Worm (Caenorhabditis elegans) whole organism, mixed stage, embryonic: ENCODE data around the gene T24B8.3.

ENCODE experiments used
- M03D4.4 ChIP-seq: sonication (generic microtip); optimal IDR thresholded peaks from 2 replicates; lab custom pipeline; 2017; ENCODE audit warnings: mild to moderate bottlenecking, missing genetic modification characterization, missing compliant biosample characterization
- bed-3 ChIP-seq: fragments of 200-800 bp; sonication (Bioruptor generic); optimal IDR thresholded peaks from 3 replicates; lab custom pipeline; 2018; ENCODE audit warnings: mild to moderate bottlenecking, missing genetic modification characterization, moderate library complexity, missing compliant biosample characterization
- blmp-1 ChIP-seq: fragments of 150-350 bp; optimal IDR thresholded peaks from 2 replicates; lab custom pipeline; 2014; ENCODE audit warnings: missing biosample characterization, missing genetic modification characterization
- ceh-39 ChIP-seq: fragments of 150-350 bp; optimal IDR thresholded peaks from 2 replicates; lab custom pipeline; 2014; ENCODE audit warnings: missing biosample characterization, missing genetic modification characterization
- ceh-43 ChIP-seq: fragments of 200-800 bp; sonication (Bioruptor generic); optimal IDR thresholded peaks from 2 replicates; lab custom pipeline; 2018; ENCODE audit warnings: mild to moderate bottlenecking, missing genetic modification characterization, moderate library complexity, missing compliant biosample characterization
- ceh-83 ChIP-seq: fragments of 200-800 bp; sonication (Bioruptor generic); optimal IDR thresholded peaks from 2 replicates; lab custom pipeline; 2018; ENCODE audit warnings: mild to moderate bottlenecking, missing genetic modification characterization, missing compliant biosample characterization
- cnd-1 ChIP-seq: fragments of 200-800 bp; sonication (Bioruptor generic); optimal IDR thresholded peaks from 2 replicates; lab custom pipeline; 2018; ENCODE audit warnings: mild to moderate bottlenecking, missing genetic modification characterization, missing compliant biosample characterization
- elt-1 ChIP-seq: sonication (generic microtip); optimal IDR thresholded peaks from 2 replicates; lab custom pipeline; 2017; ENCODE audit warnings: missing genetic modification characterization, mild to moderate bottlenecking, missing compliant biosample characterization, antibody characterized with exemption, moderate library complexity, borderline replicate concordance; ENCODE audit not compliant: insufficient read depth
- elt-3 ChIP-seq: fragments of 150-350 bp; optimal IDR thresholded peaks from 2 replicates; lab custom pipeline; 2014; ENCODE audit warnings: missing biosample characterization, missing genetic modification characterization
- flh-1 ChIP-seq: fragments of 200-800 bp; sonication (Bioruptor generic); optimal IDR thresholded peaks from 2 replicates; lab custom pipeline; 2018; ENCODE audit warnings: mild to moderate bottlenecking, missing genetic modification characterization, moderate library complexity, missing compliant biosample characterization
- hlh-1 ChIP-seq: fragments of 150-350 bp; optimal IDR thresholded peaks from 2 replicates; lab custom pipeline; 2014; ENCODE audit warnings: missing biosample characterization, missing genetic modification reagents, missing genetic modification characterization
- lin-13 ChIP-seq: fragments of 150-350 bp; optimal IDR thresholded peaks from 2 replicates; lab custom pipeline; 2014; ENCODE audit warnings: missing biosample characterization, missing genetic modification characterization
- lin-32 ChIP-seq: fragments of 200-800 bp; sonication (Bioruptor generic); optimal IDR thresholded peaks from 2 replicates; lab custom pipeline; 2018; ENCODE audit warnings: mild to moderate bottlenecking, missing genetic modification characterization, missing compliant biosample characterization
- lsy-2 ChIP-seq: fragments of 150-350 bp; optimal IDR thresholded peaks from 2 replicates; lab custom pipeline; 2014; ENCODE audit warnings: missing biosample characterization, missing genetic modification characterization
- mab-5 ChIP-seq: fragments of 150-350 bp; optimal IDR thresholded peaks from 2 replicates; lab custom pipeline; 2014; ENCODE audit warnings: missing biosample characterization, missing genetic modification characterization
- mls-2 ChIP-seq: sonication (generic microtip); optimal IDR thresholded peaks from 2 replicates; lab custom pipeline; 2016; ENCODE audit warnings: mild to moderate bottlenecking, missing genetic modification characterization, moderate library complexity, missing compliant biosample characterization
- nhr-12 ChIP-seq: fragments of 150-350 bp; optimal IDR thresholded peaks from 2 replicates; lab custom pipeline; 2014; ENCODE audit warnings: missing biosample characterization, missing genetic modification characterization
- nhr-2 ChIP-seq: fragments of 150-350 bp; optimal IDR thresholded peaks from 2 replicates; lab custom pipeline; 2014; ENCODE audit warnings: missing biosample characterization, missing genetic modification characterization
- nhr-237 ChIP-seq: fragments of 150-350 bp; optimal IDR thresholded peaks from 2 replicates; lab custom pipeline; 2014; ENCODE audit warnings: missing biosample characterization, missing genetic modification characterization
- nhr-28 ChIP-seq: fragments of 150-350 bp; optimal IDR thresholded peaks from 2 replicates; lab custom pipeline; 2014; ENCODE audit warnings: missing biosample characterization, missing genetic modification characterization
- nhr-76 ChIP-seq: sonication (generic microtip); optimal IDR thresholded peaks from 2 replicates; lab custom pipeline; 2017; ENCODE audit warnings: missing biosample characterization, missing genetic modification characterization
- pha-4 ChIP-seq: fragments of 150-350 bp; optimal IDR thresholded peaks from 2 replicates; lab custom pipeline; 2018; ENCODE audit warnings: missing biosample characterization, missing genetic modification reagents, missing genetic modification characterization
- snpc-4 ChIP-seq: fragments of 150-350 bp; optimal IDR thresholded peaks from 2 replicates; lab custom pipeline; 2014; ENCODE audit warnings: missing biosample characterization, missing genetic modification characterization
- sptf-1 ChIP-seq: sonication (generic microtip); optimal IDR thresholded peaks from 2 replicates; lab custom pipeline; 2017; ENCODE audit warnings: mild to moderate bottlenecking, missing genetic modification characterization, moderate library complexity, missing compliant biosample characterization
- tbx-8 ChIP-seq: fragments of 200-800 bp; sonication (Bioruptor generic); optimal IDR thresholded peaks from 2 replicates; lab custom pipeline; 2018; ENCODE audit warnings: mild to moderate bottlenecking, missing genetic modification characterization, moderate library complexity, missing compliant biosample characterization
- unc-120 ChIP-seq: sonication (generic microtip); optimal IDR thresholded peaks from 2 replicates; lab custom pipeline; 2017; ENCODE audit warnings: missing genetic modification characterization, missing compliant biosample characterization; ENCODE audit not compliant: poor library complexity, severe bottlenecking
- unc-62 ChIP-seq: fragments of 150-350 bp; optimal IDR thresholded peaks from 2 replicates; lab custom pipeline; 2014; ENCODE audit warnings: missing biosample characterization, missing genetic modification reagents, missing genetic modification characterization
- zip-8 ChIP-seq: fragments of 150-350 bp; optimal IDR thresholded peaks from 2 replicates; lab custom pipeline; 2014; ENCODE audit warnings: missing biosample characterization, missing genetic modification characterization
- ztf-11 ChIP-seq: fragments of 150-350 bp; optimal IDR thresholded peaks from 2 replicates; lab custom pipeline; 2014; ENCODE audit warnings: missing biosample characterization, missing genetic modification characterization

Gene T24B8.3

DNA sequence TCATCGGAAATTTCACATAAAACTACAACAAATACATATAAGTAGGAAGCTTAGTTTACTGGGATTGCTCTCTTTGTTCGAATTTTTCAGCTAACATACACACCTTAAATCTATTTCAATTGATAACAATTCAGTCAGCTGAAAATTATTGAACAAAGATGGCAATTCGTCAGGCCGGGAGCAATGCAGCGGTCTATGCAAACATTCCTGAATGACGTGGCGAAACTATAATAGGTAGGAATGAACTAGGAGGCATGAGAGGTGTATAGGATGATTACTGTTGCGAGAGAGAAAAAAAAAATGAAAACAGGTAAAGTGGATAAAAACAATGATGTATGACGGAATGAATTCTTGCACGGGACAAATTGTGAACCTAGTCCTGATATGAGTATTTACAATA is 18.9 kb downstream of the T24B8.3 start:
- TF ChIP-seq lin-13 (tag; lab: Kevin White, UChicago) = no peak
- TF ChIP-seq lin-32 (GFP tag; lab: Kevin White, UChicago) = no peak
- TF ChIP-seq mab-5 = no peak
- no peak for TF ChIP-seq ceh-43 (GFP tag; lab: Kevin White, UChicago)
- TF ChIP-seq nhr-28 (tag; lab: Kevin White, UChicago) = no peak
- TF ChIP-seq blmp-1 (tag; lab: Kevin White, UChicago) = no peak
- TF ChIP-seq hlh-1 (tag; lab: Kevin White, UChicago) = no peak
- no peak for TF ChIP-seq pha-4 (tag; lab: Kevin White, UChicago)
- TF ChIP-seq nhr-12 (tag; lab: Kevin White, UChicago) = no peak
- TF ChIP-seq lsy-2 (tag; lab: Kevin White, UChicago) = no peak
- no peak for TF ChIP-seq unc-120
- no peak for TF ChIP-seq elt-1 (tag; lab: Kevin White, UChicago)
- no peak for TF ChIP-seq elt-3
- TF ChIP-seq unc-62 (GFP tag; lab: Kevin White, UChicago) = no peak
- no peak for TF ChIP-seq snpc-4 (tag; lab: Kevin White, UChicago)

- TF ChIP-seq nhr-28 (tag; lab: Kevin White, UChicago) (no peak), unc-62 (GFP tag; lab: Kevin White, UChicago) (no peak), mls-2 (tag; lab: Kevin White, UChicago) (no peak), sptf-1 (tag; lab: Kevin White, UChicago) (no peak)
Observed at ce11 chrII:9041306-9041705, 19.6 kb downstream of the T24B8.3 start, which contains the start of gene F37B12.3. Gene F37B12.3 (minus strand): TSS chrII:9041406.

ce11 chrII:9038736-9039135 is 22.2 kb downstream of the T24B8.3 start:
- no peak for TF ChIP-seq bed-3 (GFP tag; lab: Kevin White, UChicago)
- TF ChIP-seq hlh-1 (tag; lab: Kevin White, UChicago) = no peak
- no peak for TF ChIP-seq ztf-11 (tag; lab: Kevin White, UChicago)
- no peak for TF ChIP-seq lin-13 (tag; lab: Kevin White, UChicago)
- no peak for TF ChIP-seq zip-8 (tag; lab: Kevin White, UChicago)
- no peak for TF ChIP-seq elt-1 (tag; lab: Kevin White, UChicago)
- TF ChIP-seq nhr-237 (tag; lab: Kevin White, UChicago) = no peak
- no peak for TF ChIP-seq nhr-2 (tag; lab: Kevin White, UChicago)

ce11 chrII:9038201-9038600 is 22.7 kb downstream of the T24B8.3 start, which contains the start of gene gcs-1:
Gene gcs-1 (minus strand): TSS chrII:9038301.
- TF ChIP-seq lin-32 (GFP tag; lab: Kevin White, UChicago) = no peak
- TF ChIP-seq nhr-2 (tag; lab: Kevin White, UChicago) = no peak
- no peak for TF ChIP-seq ceh-83 (GFP tag; lab: Kevin White, UChicago)
- no peak for TF ChIP-seq nhr-12 (tag; lab: Kevin White, UChicago)
- no peak for TF ChIP-seq M03D4.4 (tag; lab: Kevin White, UChicago)
- no peak for TF ChIP-seq snpc-4 (tag; lab: Kevin White, UChicago)
- no peak for TF ChIP-seq elt-3
- no peak for TF ChIP-seq blmp-1 (tag; lab: Kevin White, UChicago)
- TF ChIP-seq tbx-8 (GFP tag; lab: Kevin White, UChicago) = no peak
- no peak for TF ChIP-seq bed-3 (GFP tag; lab: Kevin White, UChicago)
- TF ChIP-seq flh-1 (GFP tag; lab: Kevin White, UChicago) = no peak
- TF ChIP-seq lsy-2 (tag; lab: Kevin White, UChicago) = no peak
- no peak for TF ChIP-seq ztf-11 (tag; lab: Kevin White, UChicago)
- TF ChIP-seq nhr-76 = no peak

- TF ChIP-seq lin-13 (tag; lab: Kevin White, UChicago) (no peak), unc-62 (GFP tag; lab: Kevin White, UChicago) (no peak), mls-2 (tag; lab: Kevin White, UChicago) (no peak), nhr-76 (no peak), flh-1 (GFP tag; lab: Kevin White, UChicago) (no peak), sptf-1 (tag; lab: Kevin White, UChicago) (no peak), nhr-12 (tag; lab: Kevin White, UChicago) (no peak), unc-120 (no peak), lin-32 (GFP tag; lab: Kevin White, UChicago) (no peak), tbx-8 (GFP tag; lab: Kevin White, UChicago) (no peak), M03D4.4 (tag; lab: Kevin White, UChicago) (no peak), elt-3 (no peak), blmp-1 (tag; lab: Kevin White, UChicago) (no peak), snpc-4 (tag; lab: Kevin White, UChicago) (no peak), pha-4 (tag; lab: Kevin White, UChicago) (no peak), cnd-1 (tag; lab: Kevin White, UChicago) (no peak), bed-3 (GFP tag; lab: Kevin White, UChicago) (no peak), nhr-28 (tag; lab: Kevin White, UChicago) (no peak), nhr-2 (tag; lab: Kevin White, UChicago) (no peak), ceh-39 (tag; lab: Kevin White, UChicago) (no peak)
Observed at ce11 chrII:9033034-9033433, 27.9 kb downstream of the T24B8.3 start.
